Fruit fly (Drosophila melanogaster): ENCODE results near the gene Galt.

Galt gene

DNA sequence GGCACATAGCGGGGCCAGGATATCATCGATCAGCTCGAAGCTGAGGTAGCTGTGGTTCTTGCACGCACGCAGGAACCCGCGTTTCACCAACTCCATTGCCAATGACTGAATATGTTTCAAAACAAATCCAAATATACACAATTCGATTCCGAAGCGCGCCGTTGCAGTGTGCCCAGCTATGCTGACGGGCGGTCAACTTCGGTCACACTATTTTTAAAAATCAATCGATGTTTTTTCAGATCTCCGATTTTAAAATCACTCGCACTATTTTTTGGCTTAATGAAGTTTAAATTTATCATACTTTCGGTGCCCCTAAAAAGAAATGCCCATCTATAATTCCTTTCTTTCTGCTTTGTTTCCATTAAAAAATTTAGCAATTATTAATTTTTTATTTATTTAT, 9.6 kb upstream of the Galt start, which contains the start of gene Nse1 (continued):
- TF ChIP-seq CG16863 (GFP tag; optimal IDR thresholded peaks at IDR 0.05): no peak
- TF ChIP-seq bcd (GFP tag; optimal IDR thresholded peaks at IDR 0.05): no peak
- TF ChIP-seq row (GFP tag; IDR thresholded peaks at IDR 0.05): peak; percentile 59
- peak; percentile 75; the same call in 3 of the 4 replicates for TF ChIP-seq Dll (GFP tag; IDR thresholded peaks at IDR 0.05; ENCODE audit: partially characterized antibody)
- peak; percentile 79 for TF ChIP-seq MBD-R2 (GFP tag; IDR thresholded peaks at IDR 0.05)
- peak; percentile 11 for TF ChIP-seq D (optimal IDR thresholded peaks at IDR 0.05)
- TF ChIP-seq D (GFP tag; optimal IDR thresholded peaks at IDR 0.05): no peak
- peak; percentile 75 for TF ChIP-seq CG6791 (GFP tag; IDR thresholded peaks at IDR 0.05; ENCODE audit: partially characterized antibody)
- TF ChIP-seq CG9797 (GFP tag; optimal IDR thresholded peaks at IDR 0.05): peak; percentile 81
- TF ChIP-seq CG13296 (GFP tag; optimal IDR thresholded peaks at IDR 0.05): no peak
- no peak for TF ChIP-seq Hr39 (optimal IDR thresholded peaks at IDR 0.05)
- TF ChIP-seq Taf1 (GFP tag; IDR thresholded peaks at IDR 0.05): no peak
- peak; percentile 50; the same call in 1 of the 3 replicates for TF ChIP-seq vnd (GFP tag; IDR thresholded peaks at IDR 0.05; ENCODE audit: partially characterized antibody)
- peak; percentile 73 for TF ChIP-seq gfzf (GFP tag; optimal IDR thresholded peaks at IDR 0.05)
- TF ChIP-seq CG3847 (GFP tag; IDR thresholded peaks at IDR 0.05): peak; percentile 92
- no peak for TF ChIP-seq CG13424 (tag; optimal IDR thresholded peaks at IDR 0.05)
- TF ChIP-seq Antp (GFP tag; optimal IDR thresholded peaks at IDR 0.05): no peak
- peak; percentile 24 for TF ChIP-seq Lhr (GFP tag; optimal IDR thresholded peaks at IDR 0.05)
- peak; percentile 24 for TF ChIP-seq CG17829 (tag; optimal IDR thresholded peaks at IDR 0.05)
- TF ChIP-seq Med (GFP tag): peak; percentile 15
- TF ChIP-seq Scr (GFP tag; IDR thresholded peaks at IDR 0.05; ENCODE audit: partially characterized antibody): peak; percentile 75
- TF ChIP-seq CG12769 (tag; optimal IDR thresholded peaks at IDR 0.05): no peak
- TF ChIP-seq E2f2 (GFP tag; IDR thresholded peaks at IDR 0.05): peak; percentile 97
- no peak for TF ChIP-seq chinmo (GFP tag; IDR thresholded peaks at IDR 0.05; ENCODE audit: partially characterized antibody)
- TF ChIP-seq stwl (tag; optimal IDR thresholded peaks at IDR 0.05): peak; percentile 72
- TF ChIP-seq ham (GFP tag; IDR thresholded peaks at IDR 0.05): no peak
- no peak for TF ChIP-seq CG10979 (tag; optimal IDR thresholded peaks at IDR 0.05)
- peak; percentile 84 for TF ChIP-seq CG3995 (GFP tag; optimal IDR thresholded peaks at IDR 0.05)
- peak; percentile 78 for TF ChIP-seq CG34224 (GFP tag; IDR thresholded peaks at IDR 0.05; ENCODE audit: partially characterized antibody)
- peak; percentile 78 for TF ChIP-seq sna (GFP tag; IDR thresholded peaks at IDR 0.05; ENCODE audit: partially characterized antibody)
- TF ChIP-seq ttk (GFP tag; IDR thresholded peaks at IDR 0.05): no peak
- TF ChIP-seq CG14860 (GFP tag; IDR thresholded peaks at IDR 0.05; ENCODE audit: partially characterized antibody): peak; percentile 17; the same call in 1 of the 3 replicates
- TF ChIP-seq Optix (GFP tag; IDR thresholded peaks at IDR 0.05): no peak
- TF ChIP-seq sug (tag; optimal IDR thresholded peaks at IDR 0.05): no peak
- peak; percentile 32 for TF ChIP-seq CG10267 (tag; optimal IDR thresholded peaks at IDR 0.05)
- peak; percentile 9 for TF ChIP-seq CG4617 (GFP tag; optimal IDR thresholded peaks at IDR 0.05; ENCODE audit: borderline replicate concordance)
- peak; percentile 9; the same call in 1 of the 2 replicates for TF ChIP-seq vvl (GFP tag; IDR thresholded peaks at IDR 0.05)
- TF ChIP-seq Sin3A (optimal IDR thresholded peaks at IDR 0.05): peak; percentile 32
- TF ChIP-seq tio (GFP tag; optimal IDR thresholded peaks at IDR 0.05): no peak

DNA sequence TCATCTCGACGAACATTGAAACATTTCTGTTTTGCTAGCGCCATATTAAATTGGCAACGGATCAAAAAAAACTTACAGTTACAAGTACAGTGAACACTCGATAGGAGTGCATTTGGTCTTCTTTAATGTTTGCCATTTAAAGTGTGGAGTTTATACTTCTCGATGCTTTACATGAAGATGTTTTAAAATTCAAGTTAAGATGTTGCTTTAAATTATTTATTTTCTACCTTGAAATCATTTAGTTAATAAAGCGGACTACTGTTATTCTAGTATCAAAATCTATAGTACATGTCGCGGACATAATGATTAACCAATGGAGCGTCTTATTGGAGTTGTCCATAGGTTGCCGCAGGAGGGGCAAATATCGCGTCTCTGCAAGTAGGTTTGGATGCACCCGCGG, 8.7 kb upstream of the Galt start, which contains the start of gene cort:
Gene cort, minus strand, starts transcription at position 101 of the 400 bp plus-strand sequence.
- peak; percentile 26 for TF ChIP-seq grau (tag; optimal IDR thresholded peaks at IDR 0.05)
- TF ChIP-seq CHES-1-like (GFP tag; optimal IDR thresholded peaks at IDR 0.05): no peak
- no peak for TF ChIP-seq YL-1 (GFP tag; optimal IDR thresholded peaks at IDR 0.05)
- no peak for TF ChIP-seq ap (GFP tag; IDR thresholded peaks at IDR 0.05)

All from whole organism, embryonic.